Fruit fly (Drosophila melanogaster) whole organism, prepupa: ENCODE results near the gene CG32271.

Experiments used
- CG11294 ChIP-seq: fragments of 200-800 bp; sonication (Bioruptor generic); IDR thresholded peaks from 2 replicates; pipeline ENCODE4 v1.3.6; 2022; ENCODE audit warnings: missing biosample characterization, missing genetic modification characterization
- CG15336 ChIP-seq: fragments of 200-800 bp; sonication (Bioruptor generic); IDR thresholded peaks from 2 replicates; pipeline ENCODE4 v1.3.6; 2022; ENCODE audit warnings: missing biosample characterization, missing genetic modification characterization
- Lpt ChIP-seq: fragments of 200-800 bp; sonication (Bioruptor generic); optimal IDR thresholded peaks from 3 replicates; lab custom pipeline; 2016; ENCODE audit warnings: missing biosample characterization, missing genetic modification characterization
- Sox102F ChIP-seq: fragments of 200-800 bp; sonication (Bioruptor generic); optimal IDR thresholded peaks from 2 replicates; lab custom pipeline; 2016; ENCODE audit warnings: missing biosample characterization, mild to moderate bottlenecking, missing genetic modification characterization
- dsx ChIP-seq: fragments of 200-800 bp; optimal IDR thresholded peaks from 3 replicates; lab custom pipeline; 2019; ENCODE audit warnings: missing biosample characterization, mild to moderate bottlenecking, missing genetic modification characterization, moderate library complexity; ENCODE audit not compliant: poor library complexity, severe bottlenecking
- fd59A ChIP-seq: fragments of 200-800 bp; sonication (Bioruptor generic); optimal IDR thresholded peaks from 2 replicates; lab custom pipeline; 2017; ENCODE audit warnings: missing biosample characterization, mild to moderate bottlenecking, missing genetic modification characterization, missing genetic modification reagents
- fkh ChIP-seq: fragments of 200-800 bp; sonication (Bioruptor generic); optimal IDR thresholded peaks from 3 replicates; lab custom pipeline; 2017; ENCODE audit warnings: missing biosample characterization, mild to moderate bottlenecking, missing genetic modification characterization, moderate library complexity
- spab ChIP-seq: fragments of 200-800 bp; sonication (Bioruptor generic); optimal IDR thresholded peaks from 2 replicates; lab custom pipeline; 2017; ENCODE audit warnings: missing biosample characterization, mild to moderate bottlenecking, missing genetic modification characterization, missing genetic modification reagents

DNA sequence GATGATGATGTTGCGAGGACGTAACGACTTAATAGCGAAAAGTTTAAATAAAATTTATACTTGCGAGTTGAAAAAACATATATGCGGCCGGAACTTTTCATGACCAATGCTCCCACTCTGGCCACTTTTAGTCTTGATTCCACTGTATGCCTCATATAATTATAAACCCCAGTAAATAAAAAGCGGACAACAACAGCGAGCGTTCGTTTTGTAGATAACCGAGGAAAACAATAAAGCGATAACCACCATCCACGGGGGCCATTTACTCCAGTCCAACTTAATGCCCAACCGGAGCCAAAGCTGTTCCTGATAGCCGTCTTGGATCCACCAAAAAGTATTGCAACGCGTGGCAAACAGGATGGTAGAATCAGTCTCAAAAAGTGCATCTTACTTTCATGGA is 33.4 kb upstream of the CG32271 start:
- TF ChIP-seq Sox102F (no peak), CG11294 (GFP tag; lab: Robert Waterston, UW) (no peak), fkh (GFP tag; lab: Kevin White, UChicago) (no peak), dsx (GFP tag; lab: Kevin White, UChicago) (no peak), fd59A (no peak), Lpt (GFP tag; lab: Kevin White, UChicago) (no peak), spab (GFP tag; lab: Kevin White, UChicago) (no peak), CG15336 (no peak)
